Fruit fly (Drosophila melanogaster): ENCODE data around the gene lok.

The lok gene

dm6 chr2L:20051172-20051893 lies 9.9 kb upstream of the lok start:
- TF ChIP-seq h (GFP tag; optimal IDR thresholded peaks at IDR 0.05) (no peak), sage (GFP tag; optimal IDR thresholded peaks at IDR 0.05) (no peak), Sp1 (GFP tag; optimal IDR thresholded peaks at IDR 0.05) (no peak), psq (GFP tag; optimal IDR thresholded peaks at IDR 0.05) (no peak)

dm6 chr2L:20057391-20057790 lies 3.8 kb upstream of the lok start:
- peak; percentile 94 for TF ChIP-seq Dfd (GFP tag; optimal IDR thresholded peaks at IDR 0.05)
- TF ChIP-seq ey (GFP tag; optimal IDR thresholded peaks at IDR 0.05), result no peak
- no peak for TF ChIP-seq GATAd (GFP tag; optimal IDR thresholded peaks at IDR 0.05)
- TF ChIP-seq CG9705 (GFP tag; optimal IDR thresholded peaks at IDR 0.05), result no peak
- no peak for TF ChIP-seq OdsH (GFP tag; optimal IDR thresholded peaks at IDR 0.05)
- no peak for TF ChIP-seq usp (GFP tag; optimal IDR thresholded peaks at IDR 0.05)
- no peak for TF ChIP-seq tai (GFP tag; optimal IDR thresholded peaks at IDR 0.05)
- TF ChIP-seq h (GFP tag; optimal IDR thresholded peaks at IDR 0.05), result no peak

DNA sequence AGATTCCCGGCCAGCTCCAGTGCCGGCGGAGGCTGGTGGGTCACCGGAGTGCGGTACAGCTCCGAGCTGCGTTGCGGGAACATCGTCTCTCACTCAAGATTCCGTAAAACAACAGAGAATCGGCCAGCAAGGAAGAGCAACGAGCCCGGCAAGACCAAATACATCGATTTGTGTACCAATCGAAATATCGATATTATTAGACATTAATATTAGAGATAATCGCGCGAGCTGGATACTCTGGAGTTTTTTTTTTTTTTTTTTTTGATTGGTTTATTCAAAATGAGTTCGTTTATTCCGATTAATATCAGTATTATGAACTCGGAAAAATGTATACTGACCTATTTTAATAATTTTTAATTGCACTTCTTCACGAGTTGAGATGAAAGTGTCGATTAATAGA lies 4.3 kb downstream of the lok start, which contains the start of gene vls:
vls (minus strand) TSS at position 164 of the 400 bp plus-strand sequence.
- TF ChIP-seq Sp1 (GFP tag; optimal IDR thresholded peaks at IDR 0.05), result no peak
- TF ChIP-seq CG9705 (GFP tag; optimal IDR thresholded peaks at IDR 0.05), result no peak
- no peak for TF ChIP-seq brk (GFP tag; optimal IDR thresholded peaks at IDR 0.05)
- no peak for TF ChIP-seq Myc (optimal IDR thresholded peaks at IDR 0.05)
- no peak for TF ChIP-seq GATAd (GFP tag; optimal IDR thresholded peaks at IDR 0.05)
- TF ChIP-seq CG32264 (GFP tag; optimal IDR thresholded peaks at IDR 0.05), result no peak
- TF ChIP-seq Hr83 (GFP tag; optimal IDR thresholded peaks at IDR 0.05; ENCODE audit: poor library complexity, severe bottlenecking), result no peak
- TF ChIP-seq Dif (GFP tag; optimal IDR thresholded peaks at IDR 0.05; ENCODE audit: partially characterized antibody), result no peak
- TF ChIP-seq Hr78 (GFP tag; optimal IDR thresholded peaks at IDR 0.05), result no peak
- TF ChIP-seq usp (GFP tag; optimal IDR thresholded peaks at IDR 0.05), result no peak
- no peak for TF ChIP-seq lola (GFP tag; optimal IDR thresholded peaks at IDR 0.05)
- TF ChIP-seq CrebA (GFP tag; optimal IDR thresholded peaks at IDR 0.05; ENCODE audit: borderline replicate concordance), result no peak
- TF ChIP-seq tai (GFP tag; optimal IDR thresholded peaks at IDR 0.05), result no peak
- TF ChIP-seq fru (GFP tag; optimal IDR thresholded peaks at IDR 0.05), result no peak

dm6 chr2L:20066233-20066650 lies 5.0 kb downstream of the lok start, which contains the start of gene bwa:
Gene bwa (plus strand): TSS chr2L:20066391.
- TF ChIP-seq ey (GFP tag; optimal IDR thresholded peaks at IDR 0.05), result no peak
- peak; percentile 5 for TF ChIP-seq rgr (GFP tag; optimal IDR thresholded peaks at IDR 0.05)
- TF ChIP-seq Myc (optimal IDR thresholded peaks at IDR 0.05), result no peak
- no peak for TF ChIP-seq dmrt93B (GFP tag; optimal IDR thresholded peaks at IDR 0.05)
- TF ChIP-seq CrebA (GFP tag; optimal IDR thresholded peaks at IDR 0.05; ENCODE audit: borderline replicate concordance), result no peak
- no peak for TF ChIP-seq Dif (GFP tag; optimal IDR thresholded peaks at IDR 0.05; ENCODE audit: partially characterized antibody)
- no peak for TF ChIP-seq usp (GFP tag; optimal IDR thresholded peaks at IDR 0.05)
- peak; percentile 5 for TF ChIP-seq h (GFP tag; optimal IDR thresholded peaks at IDR 0.05)
- no peak for TF ChIP-seq Mio (GFP tag; optimal IDR thresholded peaks at IDR 0.05)
- TF ChIP-seq fru (GFP tag; optimal IDR thresholded peaks at IDR 0.05), result no peak
- TF ChIP-seq Rel (GFP tag; optimal IDR thresholded peaks at IDR 0.05), result no peak
- TF ChIP-seq Rel (tag; optimal IDR thresholded peaks at IDR 0.05), result peak; percentile 98

DNA sequence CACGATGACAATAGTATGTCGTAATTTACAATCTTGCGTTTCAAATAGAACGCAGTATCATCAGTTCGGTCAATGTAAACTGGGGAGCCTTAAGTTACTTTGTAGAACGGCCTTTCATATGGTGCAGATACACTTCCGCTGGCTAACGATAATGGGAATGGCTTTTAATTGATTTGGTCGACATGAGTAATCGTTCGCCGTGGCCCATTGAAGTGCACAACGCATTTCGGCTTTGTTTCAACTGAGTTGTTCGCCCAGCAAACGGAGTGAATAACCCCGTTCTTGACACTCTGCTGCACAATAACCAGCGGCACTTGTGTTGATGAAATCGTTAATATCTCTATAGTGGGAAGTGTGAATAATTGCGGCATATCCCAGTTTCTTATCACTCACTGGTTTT lies 6.7 kb downstream of the lok start:
- TF ChIP-seq Sp1 (GFP tag; optimal IDR thresholded peaks at IDR 0.05) (no peak), sage (GFP tag; optimal IDR thresholded peaks at IDR 0.05) (no peak), Rel (GFP tag; optimal IDR thresholded peaks at IDR 0.05) (no peak), Rel (tag; optimal IDR thresholded peaks at IDR 0.05) (peak; percentile 63), pan (optimal IDR thresholded peaks at IDR 0.05) (no peak)

DNA sequence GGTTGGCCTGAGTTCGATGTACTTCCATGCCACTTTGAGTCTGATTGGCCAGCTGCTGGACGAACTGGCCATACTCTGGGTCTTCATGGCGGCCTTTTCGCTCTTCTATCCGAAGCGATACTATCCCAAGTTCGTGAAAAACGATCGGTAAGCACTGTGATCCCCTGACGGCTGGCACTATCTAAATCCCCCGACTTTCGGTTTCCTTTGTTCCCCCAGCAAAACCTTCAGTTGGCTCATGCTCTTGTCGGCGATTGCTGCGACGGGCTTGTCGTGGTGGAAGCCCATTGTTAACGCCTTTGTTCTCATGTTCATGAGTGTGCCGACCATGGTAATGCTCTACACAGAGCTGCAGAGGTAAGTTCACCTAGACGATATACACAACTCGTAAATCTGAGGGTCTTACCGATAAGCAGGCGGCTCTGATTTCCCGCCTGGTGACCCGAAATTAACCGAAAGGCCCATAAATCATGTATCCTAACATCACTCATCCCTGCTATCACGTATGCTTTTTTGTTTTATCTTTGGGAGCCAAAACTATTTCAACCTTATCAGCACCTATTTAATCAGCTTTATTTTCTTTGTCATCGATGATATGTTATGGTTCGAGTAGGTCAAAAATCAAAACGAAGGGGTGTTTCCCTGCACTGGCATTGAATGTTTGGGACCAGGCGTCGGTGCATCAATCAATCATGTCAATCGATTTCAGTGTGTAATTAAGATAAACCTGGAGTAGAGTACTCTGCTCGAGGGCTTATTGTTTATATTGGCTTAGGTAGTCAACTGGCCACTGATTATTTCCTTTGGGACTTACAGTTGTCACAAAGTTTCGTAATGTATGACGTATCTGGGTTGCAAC lies 8.2 kb downstream of the lok start:
- no peak for TF ChIP-seq GATAd (GFP tag; optimal IDR thresholded peaks at IDR 0.05)
- peak; percentile 17 for TF ChIP-seq br (GFP tag; optimal IDR thresholded peaks at IDR 0.05)
- TF ChIP-seq OdsH (GFP tag; optimal IDR thresholded peaks at IDR 0.05), result peak; percentile 1
- peak; percentile 35 for TF ChIP-seq h (GFP tag; optimal IDR thresholded peaks at IDR 0.05)
- TF ChIP-seq Rel (GFP tag; optimal IDR thresholded peaks at IDR 0.05), result no peak
- TF ChIP-seq Rel (tag; optimal IDR thresholded peaks at IDR 0.05), result peak; percentile 99
